Fruit fly (Drosophila melanogaster): Measurements from ENCODE around the gene dah.
A peak's percentile ranks its signal among the peaks of the same experiment; 100 is the strongest.

The dah gene

DNA sequence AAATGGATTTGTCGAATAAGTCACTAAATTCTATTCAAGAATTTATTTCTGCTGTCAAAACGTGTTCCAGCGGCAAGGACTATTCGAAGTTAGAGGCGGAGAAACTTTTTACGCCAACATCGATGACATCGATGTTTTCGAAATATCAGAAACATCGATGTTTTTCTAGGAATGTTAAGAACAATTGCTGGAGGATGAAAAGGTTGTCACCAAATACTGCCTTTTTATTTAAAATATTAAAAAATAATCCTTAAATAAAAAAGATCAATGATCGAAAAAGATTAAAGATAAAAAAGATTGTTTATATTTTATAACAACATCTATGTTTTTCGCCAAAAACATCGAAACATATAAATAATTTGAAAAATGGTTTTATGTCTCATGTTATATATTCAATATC is 13.9 kb downstream of the dah start, which contains the start of gene CG9123:
TSS of gene CG9123 (minus strand) at position 101 of the 400 bp plus-strand sequence.
- TF ChIP-seq br (GFP tag; optimal IDR thresholded peaks at IDR 0.05) (no peak), Hr83 (GFP tag; optimal IDR thresholded peaks at IDR 0.05; ENCODE audit: poor library complexity, severe bottlenecking) (no peak), CG32264 (GFP tag; optimal IDR thresholded peaks at IDR 0.05) (no peak), usp (GFP tag; optimal IDR thresholded peaks at IDR 0.05) (no peak), foxo (GFP tag; optimal IDR thresholded peaks at IDR 0.05) (no peak), OdsH (GFP tag; optimal IDR thresholded peaks at IDR 0.05) (no peak), CrebA (GFP tag; optimal IDR thresholded peaks at IDR 0.05; ENCODE audit: borderline replicate concordance) (no peak), pan (optimal IDR thresholded peaks at IDR 0.05) (no peak), Jra (GFP tag; optimal IDR thresholded peaks at IDR 0.05) (no peak), h (GFP tag; optimal IDR thresholded peaks at IDR 0.05) (no peak), dl (GFP tag; optimal IDR thresholded peaks at IDR 0.05; ENCODE audit: insufficient read depth in 1 of 2, partially characterized antibody in 2 of 2) (no peak), jim (GFP tag; optimal IDR thresholded peaks at IDR 0.05) (no peak), sage (GFP tag; optimal IDR thresholded peaks at IDR 0.05) (no peak), HLH106 (tag; optimal IDR thresholded peaks at IDR 0.05) (no peak), Mio (GFP tag; optimal IDR thresholded peaks at IDR 0.05) (no peak), Hnf4 (GFP tag; optimal IDR thresholded peaks at IDR 0.05) (no peak), GATAd (GFP tag; optimal IDR thresholded peaks at IDR 0.05) (no peak)

dm6 chrX:15344473-15345331 is 16.6 kb downstream of the dah start, which contains the start of the genes CG12608 and Prp5:
CG12608 (minus strand) TSS chrX:15344625.
Prp5 (plus strand) TSS chrX:15345169.
- TF ChIP-seq Hr83 (GFP tag; optimal IDR thresholded peaks at IDR 0.05; ENCODE audit: poor library complexity, severe bottlenecking) (no peak), pan (optimal IDR thresholded peaks at IDR 0.05) (no peak), HLH106 (tag; optimal IDR thresholded peaks at IDR 0.05) (peak; percentile 12), woc (GFP tag; optimal IDR thresholded peaks at IDR 0.05) (peak; percentile 0), foxo (GFP tag; optimal IDR thresholded peaks at IDR 0.05) (peak in 1 of 2 experiments; percentile 11)

- no peak for TF ChIP-seq br (GFP tag; optimal IDR thresholded peaks at IDR 0.05)
- TF ChIP-seq CG9705 (GFP tag; optimal IDR thresholded peaks at IDR 0.05): no peak
- no peak for TF ChIP-seq tai (GFP tag; optimal IDR thresholded peaks at IDR 0.05)
- peak; percentile 72 for TF ChIP-seq Dfd (GFP tag; optimal IDR thresholded peaks at IDR 0.05)
- TF ChIP-seq dmrt93B (GFP tag; optimal IDR thresholded peaks at IDR 0.05): no peak
- no peak for TF ChIP-seq dl (GFP tag; optimal IDR thresholded peaks at IDR 0.05; ENCODE audit: insufficient read depth in 1 of 2, partially characterized antibody in 2 of 2)
- TF ChIP-seq Dif (GFP tag; optimal IDR thresholded peaks at IDR 0.05; ENCODE audit: partially characterized antibody): no peak
- TF ChIP-seq pan (optimal IDR thresholded peaks at IDR 0.05): no peak
These were observed 24.6 kb downstream of the dah start for dm6 chrX:15352692-15353091.

DNA sequence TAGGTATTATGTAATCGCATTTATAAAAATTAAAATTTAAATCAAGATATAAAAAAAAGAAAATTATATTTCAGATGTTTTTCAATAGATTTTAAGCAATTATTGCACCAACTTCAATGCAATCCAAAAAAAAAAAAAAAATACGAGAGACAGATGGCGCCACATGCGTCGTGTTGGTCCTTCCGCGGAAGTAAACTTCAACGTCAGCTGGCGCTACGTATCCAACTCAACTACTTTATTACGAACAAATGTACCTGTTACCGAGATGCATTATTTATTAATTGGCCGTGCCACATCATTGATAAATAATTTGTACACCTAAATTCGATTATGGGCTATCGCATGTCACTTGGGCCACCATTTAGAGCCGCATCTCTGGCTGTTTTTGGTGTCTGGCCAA is 25.5 kb downstream of the dah start:
- TF ChIP-seq Vsx2 (GFP tag; optimal IDR thresholded peaks at IDR 0.05; ENCODE audit: partially characterized antibody): no peak
- TF ChIP-seq sage (GFP tag; optimal IDR thresholded peaks at IDR 0.05): no peak
- TF ChIP-seq OdsH (GFP tag; optimal IDR thresholded peaks at IDR 0.05): no peak
- TF ChIP-seq Jra (GFP tag; optimal IDR thresholded peaks at IDR 0.05): no peak
- TF ChIP-seq Hnf4 (GFP tag; optimal IDR thresholded peaks at IDR 0.05): no peak
- no peak for TF ChIP-seq br (GFP tag; optimal IDR thresholded peaks at IDR 0.05)
- TF ChIP-seq usp (GFP tag; optimal IDR thresholded peaks at IDR 0.05): no peak
- TF ChIP-seq Myc (optimal IDR thresholded peaks at IDR 0.05): no peak
- TF ChIP-seq sv (GFP tag; optimal IDR thresholded peaks at IDR 0.05): no peak
- TF ChIP-seq Mio (GFP tag; optimal IDR thresholded peaks at IDR 0.05): no peak
- TF ChIP-seq Dfd (GFP tag; optimal IDR thresholded peaks at IDR 0.05): no peak
- TF ChIP-seq Sp1 (GFP tag; optimal IDR thresholded peaks at IDR 0.05): no peak
- no peak for TF ChIP-seq Hr83 (GFP tag; optimal IDR thresholded peaks at IDR 0.05; ENCODE audit: poor library complexity, severe bottlenecking)
- TF ChIP-seq woc (GFP tag; optimal IDR thresholded peaks at IDR 0.05): no peak
- no peak for TF ChIP-seq GATAd (GFP tag; optimal IDR thresholded peaks at IDR 0.05)
- TF ChIP-seq brk (GFP tag; optimal IDR thresholded peaks at IDR 0.05): no peak
- TF ChIP-seq CrebA (GFP tag; optimal IDR thresholded peaks at IDR 0.05; ENCODE audit: borderline replicate concordance): no peak

dm6 chrX:15356410-15356809 is 28.3 kb downstream of the dah start:
- TF ChIP-seq CrebA (GFP tag; optimal IDR thresholded peaks at IDR 0.05; ENCODE audit: borderline replicate concordance): no peak
- TF ChIP-seq Vsx2 (GFP tag; optimal IDR thresholded peaks at IDR 0.05; ENCODE audit: partially characterized antibody): no peak
- no peak for TF ChIP-seq dmrt93B (GFP tag; optimal IDR thresholded peaks at IDR 0.05)
- TF ChIP-seq fru (GFP tag; optimal IDR thresholded peaks at IDR 0.05): no peak
- no peak for TF ChIP-seq h (GFP tag; optimal IDR thresholded peaks at IDR 0.05)
- TF ChIP-seq usp (GFP tag; optimal IDR thresholded peaks at IDR 0.05): no peak
- no peak for TF ChIP-seq Sp1 (GFP tag; optimal IDR thresholded peaks at IDR 0.05)
- no peak for TF ChIP-seq CG9705 (GFP tag; optimal IDR thresholded peaks at IDR 0.05)
- no peak for TF ChIP-seq foxo (GFP tag; optimal IDR thresholded peaks at IDR 0.05)
- TF ChIP-seq ey (GFP tag; optimal IDR thresholded peaks at IDR 0.05): no peak
- no peak for TF ChIP-seq OdsH (GFP tag; optimal IDR thresholded peaks at IDR 0.05)
- TF ChIP-seq CG32264 (GFP tag; optimal IDR thresholded peaks at IDR 0.05): no peak
- TF ChIP-seq pan (optimal IDR thresholded peaks at IDR 0.05): no peak
- TF ChIP-seq Hr83 (GFP tag; optimal IDR thresholded peaks at IDR 0.05; ENCODE audit: poor library complexity, severe bottlenecking): no peak
